Fruit fly (Drosophila melanogaster) whole organism, adult: ENCODE measurements around the gene CG32284.

Source experiments
- CG11617 ChIP-seq: fragments of 200-800 bp; sonication (Bioruptor generic); optimal IDR thresholded peaks from 2 replicates; lab custom pipeline; 2017; ENCODE audit warnings: mild to moderate bottlenecking, missing biosample characterization, missing genetic modification reagents, missing genetic modification characterization
- CG12768 ChIP-seq: fragments of 200-800 bp; sonication (Bioruptor generic); optimal IDR thresholded peaks from 2 replicates; lab custom pipeline; 2017; ENCODE audit warnings: missing biosample characterization, missing genetic modification characterization, mild to moderate bottlenecking, moderate library complexity, missing genetic modification reagents
- CG14711 ChIP-seq: fragments of 200-800 bp; sonication (Bioruptor generic); optimal IDR thresholded peaks from 2 replicates; lab custom pipeline; 2018; ENCODE audit warnings: missing biosample characterization, mild to moderate bottlenecking, missing genetic modification characterization, moderate library complexity
- CG1620 ChIP-seq: fragments of 200-800 bp; sonication (Bioruptor generic); optimal IDR thresholded peaks from 2 replicates; lab custom pipeline; 2016; ENCODE audit warnings: missing biosample characterization, missing genetic modification characterization
- CG33017 ChIP-seq: fragments of 200-800 bp; sonication (Bioruptor generic); optimal IDR thresholded peaks from 2 replicates; lab custom pipeline; 2018; ENCODE audit warnings: missing biosample characterization, mild to moderate bottlenecking, missing genetic modification characterization, moderate library complexity
- CG5204 ChIP-seq: fragments of 200-800 bp; sonication (Bioruptor generic); optimal IDR thresholded peaks from 2 replicates; lab custom pipeline; 2016; ENCODE audit warnings: missing biosample characterization, missing genetic modification characterization
- CG7045 ChIP-seq: fragments of 200-800 bp; sonication (Bioruptor generic); optimal IDR thresholded peaks from 2 replicates; lab custom pipeline; 2017; ENCODE audit warnings: missing biosample characterization, mild to moderate bottlenecking, missing genetic modification characterization
- CG7101 ChIP-seq: fragments of 200-800 bp; sonication (Bioruptor generic); optimal IDR thresholded peaks from 2 replicates; lab custom pipeline; 2018; ENCODE audit warnings: missing biosample characterization, mild to moderate bottlenecking, missing genetic modification characterization, moderate library complexity
- Clk ChIP-seq: fragments of 200-800 bp; sonication (Bioruptor generic); optimal IDR thresholded peaks from 2 replicates; lab custom pipeline; 2017; ENCODE audit warnings: missing biosample characterization, missing genetic modification characterization
- Crg-1 ChIP-seq: fragments of 200-800 bp; sonication (Bioruptor generic); optimal IDR thresholded peaks from 2 replicates; lab custom pipeline; 2016; ENCODE audit warnings: missing biosample characterization, missing genetic modification characterization
- Hr96 ChIP-seq: fragments of 200-800 bp; sonication (Bioruptor generic); optimal IDR thresholded peaks from 2 replicates; lab custom pipeline; 2016; ENCODE audit warnings: missing biosample characterization, missing genetic modification characterization
- Mnt ChIP-seq: fragments of 200-800 bp; sonication (Bioruptor generic); optimal IDR thresholded peaks from 2 replicates; lab custom pipeline; 2016; ENCODE audit warnings: missing biosample characterization, mild to moderate bottlenecking, missing genetic modification characterization
- bab1 ChIP-seq: fragments of 200-800 bp; sonication (Bioruptor generic); optimal IDR thresholded peaks from 3 replicates; lab custom pipeline; 2019; ENCODE audit warnings: missing biosample characterization, mild to moderate bottlenecking, missing genetic modification characterization, moderate library complexity
- cic ChIP-seq: fragments of 200-800 bp; sonication (Bioruptor generic); optimal IDR thresholded peaks from 2 replicates; lab custom pipeline; 2017; ENCODE audit warnings: missing biosample characterization, mild to moderate bottlenecking, missing genetic modification characterization, moderate library complexity
- cnc ChIP-seq, 2 experiments: fragments of >200 bp; optimal IDR thresholded peaks; 2 replicates each; lab custom pipeline; 2017
- kay ChIP-seq: fragments of 200-800 bp; sonication (Bioruptor generic); peaks from one replicate; lab custom pipeline; 2016; ENCODE audit warnings: missing biosample characterization, missing genetic modification characterization, borderline replicate concordance
- ovo ChIP-seq: fragments of 200-800 bp; sonication (Bioruptor generic); optimal IDR thresholded peaks from 2 replicates; lab custom pipeline; 2016; ENCODE audit warnings: missing biosample characterization, missing genetic modification characterization
- pad ChIP-seq: fragments of 200-800 bp; sonication (Bioruptor generic); optimal IDR thresholded peaks from 3 replicates; lab custom pipeline; 2017; ENCODE audit warnings: missing biosample characterization, missing genetic modification characterization, mild to moderate bottlenecking, moderate library complexity, missing genetic modification reagents
- tj ChIP-seq: fragments of 200-800 bp; sonication (Bioruptor generic); optimal IDR thresholded peaks from 3 replicates; lab custom pipeline; 2017; ENCODE audit warnings: missing biosample characterization, mild to moderate bottlenecking, missing genetic modification characterization, moderate library complexity
- toe ChIP-seq: fragments of 200-800 bp; sonication (Bioruptor generic); optimal IDR thresholded peaks from 2 replicates; lab custom pipeline; 2016; ENCODE audit warnings: missing biosample characterization, missing genetic modification characterization

The CG32284 gene

DNA sequence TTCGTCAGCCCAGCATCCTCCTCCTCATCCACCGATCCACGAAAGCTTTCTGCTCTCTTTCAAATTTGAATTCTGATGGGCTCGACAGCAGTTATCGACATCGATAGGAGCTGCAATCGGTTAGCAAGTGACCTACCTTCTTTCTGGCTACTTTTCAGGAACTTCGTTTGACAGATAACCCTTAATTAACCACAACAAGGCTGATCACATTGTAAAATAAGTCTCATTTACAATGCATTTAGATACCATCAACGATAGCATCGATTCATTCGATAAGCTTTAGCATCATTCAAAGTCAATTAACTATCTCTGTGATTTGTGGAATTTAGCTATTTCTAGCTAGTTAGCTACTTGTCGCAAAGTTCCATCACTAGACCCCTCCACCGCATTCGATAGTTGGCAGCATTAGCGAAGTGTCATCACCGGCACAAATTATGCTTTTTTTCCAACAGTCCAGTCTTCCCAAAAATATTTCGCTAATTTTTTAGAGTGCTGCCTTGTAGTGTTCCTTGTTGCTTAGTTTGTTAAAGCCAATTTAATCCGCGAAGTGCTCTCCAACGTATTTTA, 7.9 kb upstream of the CG32284 start, which contains the start of the genes MnM and Girdin:
TSS of gene MnM (minus strand) at position 51 of the 567 bp plus-strand sequence.
TSS of gene Girdin (plus strand) at position 401 of the 567 bp plus-strand sequence.
- TF ChIP-seq toe (GFP tag; lab: Kevin White, UChicago) (peak; percentile 67), CG7101 (tag; lab: Kevin White, UChicago) (peak; percentile 43), cnc (optimal IDR thresholded peaks at IDR 0.05; lab: Kevin White, UChicago) (no peak), CG12768 (GFP tag; lab: Kevin White, UChicago) (peak; percentile 0), ovo (GFP tag; lab: Kevin White, UChicago) (no peak), CG33017 (tag; lab: Kevin White, UChicago) (no peak), Crg-1 (GFP tag; lab: Kevin White, UChicago) (peak; percentile 54), kay (GFP tag; lab: Kevin White, UChicago) (no peak), CG11617 (GFP tag; lab: Kevin White, UChicago) (peak; percentile 66), CG14711 (tag; lab: Kevin White, UChicago) (peak; percentile 14), bab1 (GFP tag; lab: Kevin White, UChicago) (peak; percentile 23), cic (GFP tag; lab: Kevin White, UChicago) (no peak), pad (GFP tag; lab: Kevin White, UChicago) (peak; percentile 62), Hr96 (peak; percentile 75), tj (GFP tag; lab: Kevin White, UChicago) (peak; percentile 31), CG7045 (GFP tag; lab: Kevin White, UChicago) (peak; percentile 39), Clk (peak; percentile 9), Mnt (peak; percentile 58), CG1620 (GFP tag; lab: Kevin White, UChicago) (peak; percentile 73), CG5204 (GFP tag; lab: Kevin White, UChicago) (peak; percentile 62)

DNA sequence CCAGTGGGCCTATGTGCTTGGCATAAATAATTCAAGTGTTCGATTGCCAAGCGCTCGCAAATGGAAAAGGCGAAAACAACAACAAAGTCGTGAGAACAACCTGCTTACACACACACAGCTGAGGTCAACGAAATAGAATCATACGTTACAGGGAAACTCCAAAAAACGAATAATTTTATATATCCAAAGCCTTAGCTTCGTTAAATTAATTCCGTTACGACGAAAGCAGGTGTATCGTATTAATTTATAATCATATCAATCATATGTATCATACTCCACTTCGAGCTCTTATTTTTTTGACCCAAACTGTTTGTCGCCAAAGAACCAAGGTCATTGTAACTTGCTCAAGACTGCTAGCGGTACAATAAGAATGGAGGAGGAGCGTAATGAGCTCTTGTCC, 7.0 kb upstream of the CG32284 start:
- TF ChIP-seq CG7101 (tag; lab: Kevin White, UChicago), result peak; percentile 68
- TF ChIP-seq Clk, result no peak
- peak; percentile 27 for TF ChIP-seq CG11617 (GFP tag; lab: Kevin White, UChicago)
- TF ChIP-seq kay (GFP tag; lab: Kevin White, UChicago), result no peak
- peak; percentile 3 for TF ChIP-seq toe (GFP tag; lab: Kevin White, UChicago)
- TF ChIP-seq ovo (GFP tag; lab: Kevin White, UChicago), result no peak
- peak; percentile 11 for TF ChIP-seq Crg-1 (GFP tag; lab: Kevin White, UChicago)
- peak; percentile 78 for TF ChIP-seq CG7045 (GFP tag; lab: Kevin White, UChicago)
- peak; percentile 93 for TF ChIP-seq bab1 (GFP tag; lab: Kevin White, UChicago)
- TF ChIP-seq Mnt, result no peak
- TF ChIP-seq CG5204 (GFP tag; lab: Kevin White, UChicago), result no peak
- peak; percentile 36 for TF ChIP-seq pad (GFP tag; lab: Kevin White, UChicago)
- TF ChIP-seq cic (GFP tag; lab: Kevin White, UChicago), result no peak
- TF ChIP-seq CG33017 (tag; lab: Kevin White, UChicago), result peak; percentile 73
- no peak for TF ChIP-seq cnc (optimal IDR thresholded peaks at IDR 0.05; lab: Kevin White, UChicago)
- peak; percentile 70 for TF ChIP-seq CG14711 (tag; lab: Kevin White, UChicago)
- peak; percentile 69 for TF ChIP-seq tj (GFP tag; lab: Kevin White, UChicago)
- peak; percentile 47 for TF ChIP-seq CG1620 (GFP tag; lab: Kevin White, UChicago)
- TF ChIP-seq Hr96, result peak; percentile 36
- TF ChIP-seq CG12768 (GFP tag; lab: Kevin White, UChicago), result peak; percentile 18

DNA sequence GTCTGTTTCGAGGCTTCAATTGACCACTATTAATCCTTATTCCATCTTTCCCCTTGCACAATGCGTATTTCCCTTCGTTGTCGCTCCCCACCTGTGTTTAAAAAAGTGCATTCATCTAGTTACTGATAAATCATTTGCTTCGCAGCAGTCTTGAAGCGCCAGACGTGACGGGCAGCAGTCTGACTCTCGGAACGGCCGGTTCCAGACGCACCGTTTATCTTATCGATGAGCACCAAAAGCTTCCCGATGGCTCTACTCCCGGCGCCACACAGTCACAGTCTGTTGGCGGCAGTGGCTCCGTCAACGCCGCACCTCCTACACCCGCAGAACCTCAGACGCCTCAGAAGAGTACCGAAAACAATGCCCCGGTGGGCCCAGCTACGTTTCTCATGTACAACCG, 2.4 kb upstream of the CG32284 start, which contains the start of gene CG42494:
TSS of gene CG42494 (plus strand) at position 301 of the 400 bp plus-strand sequence.
- no peak for TF ChIP-seq CG7101 (tag; lab: Kevin White, UChicago)
- TF ChIP-seq kay (GFP tag; lab: Kevin White, UChicago), result no peak
- TF ChIP-seq cic (GFP tag; lab: Kevin White, UChicago), result no peak
- no peak for TF ChIP-seq ovo (GFP tag; lab: Kevin White, UChicago)
- no peak for TF ChIP-seq bab1 (GFP tag; lab: Kevin White, UChicago)
- TF ChIP-seq cnc (optimal IDR thresholded peaks at IDR 0.05; lab: Kevin White, UChicago), result no peak
- no peak for TF ChIP-seq Crg-1 (GFP tag; lab: Kevin White, UChicago)
- no peak for TF ChIP-seq Hr96
- TF ChIP-seq CG11617 (GFP tag; lab: Kevin White, UChicago), result no peak

DNA sequence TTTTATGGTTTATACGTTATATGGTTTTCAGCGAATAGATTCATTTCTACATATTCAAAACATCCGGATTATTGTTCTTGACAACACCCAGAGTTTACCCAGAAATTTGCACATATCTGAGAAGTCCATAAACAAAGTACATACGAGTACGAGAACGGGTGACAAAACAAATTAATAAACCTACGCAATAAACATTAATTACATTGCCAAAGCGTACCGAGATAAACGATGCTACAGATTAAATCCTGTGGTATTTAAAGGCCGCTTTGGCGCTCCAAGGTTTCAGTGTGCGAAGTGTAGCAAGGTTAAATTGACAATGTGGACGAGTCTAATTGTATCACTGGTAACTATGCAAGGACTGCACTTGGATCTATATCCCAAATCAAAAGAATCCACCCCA, 799 bp downstream of the CG32284 start, which contains the start of gene CG14957:
TSS of gene CG14957 (plus strand) at position 301 of the 400 bp plus-strand sequence.
- TF ChIP-seq CG7045 (GFP tag; lab: Kevin White, UChicago), result peak; percentile 55
- no peak for TF ChIP-seq Hr96
- TF ChIP-seq CG14711 (tag; lab: Kevin White, UChicago), result no peak
- TF ChIP-seq Clk, result no peak
- TF ChIP-seq CG33017 (tag; lab: Kevin White, UChicago), result no peak
- no peak for TF ChIP-seq kay (GFP tag; lab: Kevin White, UChicago)
- no peak for TF ChIP-seq pad (GFP tag; lab: Kevin White, UChicago)
- no peak for TF ChIP-seq CG11617 (GFP tag; lab: Kevin White, UChicago)
- TF ChIP-seq CG12768 (GFP tag; lab: Kevin White, UChicago), result peak; percentile 11

DNA sequence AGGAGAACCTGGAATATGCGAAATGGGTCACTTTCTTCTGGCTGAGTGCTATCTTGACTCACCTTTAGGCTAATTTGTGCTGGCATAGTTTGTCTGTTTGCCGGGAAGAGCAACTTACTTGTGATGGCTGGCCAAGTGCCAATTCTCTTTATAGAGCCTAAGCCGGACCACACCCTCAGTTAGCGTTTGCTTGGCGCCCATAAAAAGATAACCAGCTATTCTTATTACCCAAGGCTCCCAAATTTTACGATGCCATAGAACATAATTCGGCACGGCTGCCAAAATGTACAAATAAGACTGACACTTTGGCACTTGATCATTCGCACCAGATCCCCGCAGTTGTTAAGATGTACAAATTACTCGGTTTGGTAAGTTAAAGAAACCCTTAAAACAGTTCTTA, 3.2 kb downstream of the CG32284 start, which contains the start of the genes CG42525 and CG14958:
TSS of gene CG42525 (minus strand) at position 101 of the 400 bp plus-strand sequence.
TSS of gene CG14958 (plus strand) at position 332 of the 400 bp plus-strand sequence.
- TF ChIP-seq CG12768 (GFP tag; lab: Kevin White, UChicago) (no peak), CG14711 (tag; lab: Kevin White, UChicago) (no peak), CG1620 (GFP tag; lab: Kevin White, UChicago) (no peak), Clk (no peak), CG7045 (GFP tag; lab: Kevin White, UChicago) (no peak), pad (GFP tag; lab: Kevin White, UChicago) (no peak), CG7101 (tag; lab: Kevin White, UChicago) (no peak)
